Fruit fly (Drosophila melanogaster) whole organism, embryonic: ENCODE data around the gene Muted.

Experiments
- Abd-B ChIP-seq: fragments of 200-800 bp; sonication (Bioruptor generic); optimal IDR thresholded peaks from 2 replicates; lab custom pipeline; 2018; ENCODE audit warnings: missing biosample characterization, mild to moderate bottlenecking, missing genetic modification characterization, moderate library complexity
- Awh ChIP-seq: fragments of 200-800 bp; sonication (Bioruptor generic); IDR thresholded peaks from 2 replicates; pipeline ENCODE4, ENCODE4 v1.3.6; 2022; ENCODE audit warnings: missing biosample characterization, missing genetic modification characterization
- CG10979 ChIP-seq: fragments of 200-800 bp; sonication (Bioruptor generic); optimal IDR thresholded peaks from 2 replicates; lab custom pipeline; 2018; ENCODE audit warnings: missing biosample characterization, mild to moderate bottlenecking, missing genetic modification characterization, moderate library complexity
- CG11723 ChIP-seq: fragments of 200-800 bp; sonication (Bioruptor generic); optimal IDR thresholded peaks from 2 replicates; lab custom pipeline; 2017; ENCODE audit warnings: missing biosample characterization, mild to moderate bottlenecking, missing genetic modification characterization
- CG13424 ChIP-seq: fragments of 200-800 bp; sonication (Bioruptor generic); optimal IDR thresholded peaks from 2 replicates; lab custom pipeline; 2019; ENCODE audit warnings: missing biosample characterization, mild to moderate bottlenecking, missing genetic modification characterization, moderate library complexity
- CG18619 ChIP-seq: fragments of 200-800 bp; sonication (Bioruptor generic); optimal IDR thresholded peaks from 3 replicates; lab custom pipeline; 2017; ENCODE audit warnings: missing biosample characterization, mild to moderate bottlenecking, missing genetic modification characterization
- CG3163 ChIP-seq: fragments of 200-800 bp; sonication (Bioruptor generic); optimal IDR thresholded peaks from 3 replicates; lab custom pipeline; 2016; ENCODE audit warnings: missing biosample characterization, missing genetic modification characterization
- CG42726 ChIP-seq: fragments of 200-800 bp; sonication (Bioruptor generic); IDR thresholded peaks from 2 replicates; pipeline ENCODE4 v1.3.6; 2022; ENCODE audit warnings: missing biosample characterization, missing genetic modification characterization; ENCODE audit not compliant: partially characterized antibody
- CG43689 ChIP-seq: fragments of 200-800 bp; sonication (Bioruptor generic); IDR thresholded peaks from 2 replicates; pipeline ENCODE4 v1.3.6; 2022; ENCODE audit warnings: missing biosample characterization, missing genetic modification characterization
- CG4424 ChIP-seq: fragments of 200-800 bp; sonication (Bioruptor generic); optimal IDR thresholded peaks from 3 replicates; lab custom pipeline; 2016; ENCODE audit warnings: missing biosample characterization, missing genetic modification characterization
- CG7271 ChIP-seq: fragments of 200-800 bp; sonication (Bioruptor generic); optimal IDR thresholded peaks from 2 replicates; lab custom pipeline; 2018; ENCODE audit warnings: missing biosample characterization, mild to moderate bottlenecking, missing genetic modification characterization, moderate library complexity
- CG7372 ChIP-seq: fragments of 200-800 bp; sonication (Bioruptor generic); IDR thresholded peaks from 2 replicates; pipeline ENCODE4 v1.3.6; 2022; ENCODE audit warnings: missing biosample characterization, missing genetic modification characterization
- CG7987 ChIP-seq: fragments of 200-800 bp; sonication (Bioruptor generic); optimal IDR thresholded peaks from 2 replicates; lab custom pipeline; 2018; ENCODE audit warnings: missing biosample characterization, mild to moderate bottlenecking, missing genetic modification characterization, moderate library complexity
- CG8290 ChIP-seq, 3 experiments: fragments of 200-800 bp; sonication (Bioruptor generic); optimal IDR thresholded peaks; 2 replicates each; lab custom pipeline; 2016 to 2019; ENCODE audit warnings: missing biosample characterization in 3 of 3, missing genetic modification characterization in 3 of 3, mild to moderate bottlenecking in 2 of 3, moderate library complexity in 1 of 3
- CG8944 ChIP-seq: fragments of 200-800 bp; sonication (Bioruptor generic); optimal IDR thresholded peaks from 3 replicates; lab custom pipeline; 2016; ENCODE audit warnings: missing biosample characterization, missing genetic modification characterization
- Deaf1 ChIP-seq: fragments of 200-800 bp; optimal IDR thresholded peaks from 3 replicates; lab custom pipeline; 2019; ENCODE audit warnings: missing biosample characterization, mild to moderate bottlenecking, missing genetic modification characterization, moderate library complexity
- Dfd ChIP-seq, 2 experiments: fragments of >200 bp; optimal IDR thresholded peaks; 2 replicates each; lab custom pipeline; 2017; ENCODE audit warnings: missing biosample characterization in 2 of 2, missing genetic modification characterization in 2 of 2
- Dip3 ChIP-seq: fragments of 200-800 bp; sonication (Bioruptor generic); optimal IDR thresholded peaks from 3 replicates; lab custom pipeline; 2016; ENCODE audit warnings: missing biosample characterization, missing genetic modification characterization
- E2f2 ChIP-seq: fragments of 200-800 bp; sonication (Bioruptor generic); IDR thresholded peaks from 2 replicates; pipeline ENCODE4 v1.3.6; 2022; ENCODE audit warnings: missing biosample characterization, missing genetic modification characterization
- ERR ChIP-seq: fragments of 200-800 bp; sonication (Bioruptor generic); optimal IDR thresholded peaks from 2 replicates; lab custom pipeline; 2016; ENCODE audit warnings: missing biosample characterization, missing genetic modification characterization
- HLH3B ChIP-seq: fragments of 200-800 bp; sonication (Bioruptor generic); IDR thresholded peaks from 2 replicates; pipeline ENCODE4 v1.3.6; 2022; ENCODE audit warnings: missing biosample characterization, missing genetic modification characterization
- Hr51 ChIP-seq, 2 experiments: fragments of 200-800 bp; sonication (Bioruptor generic); optimal IDR thresholded peaks; 2 replicates in 1 of 2; 3 replicates in 1 of 2; lab custom pipeline; 2016 to 2018; ENCODE audit warnings: missing biosample characterization in 2 of 2, missing genetic modification characterization in 2 of 2, mild to moderate bottlenecking in 1 of 2, moderate library complexity in 1 of 2
- MESR4 ChIP-seq: fragments of 200-800 bp; sonication (Bioruptor generic); optimal IDR thresholded peaks from 2 replicates; lab custom pipeline; 2018; ENCODE audit warnings: missing biosample characterization, mild to moderate bottlenecking, missing genetic modification characterization, moderate library complexity
- Neu2 ChIP-seq: fragments of 200-800 bp; sonication (Bioruptor generic); optimal IDR thresholded peaks from 3 replicates; lab custom pipeline; 2016; ENCODE audit warnings: missing biosample characterization, missing genetic modification characterization, borderline replicate concordance
- NfI ChIP-seq: fragments of 200-800 bp; sonication (Bioruptor generic); optimal IDR thresholded peaks from 3 replicates; lab custom pipeline; 2018; ENCODE audit warnings: missing biosample characterization, mild to moderate bottlenecking, missing genetic modification characterization, moderate library complexity
- Side ChIP-seq: fragments of 200-800 bp; sonication (Bioruptor generic); optimal IDR thresholded peaks from 2 replicates; lab custom pipeline; 2016; ENCODE audit warnings: missing biosample characterization, missing genetic modification characterization
- Sry-δ ChIP-seq: fragments of 200-800 bp; sonication (Bioruptor generic); optimal IDR thresholded peaks from 2 replicates; lab custom pipeline; 2016; ENCODE audit warnings: missing biosample characterization, missing genetic modification characterization
- bowl ChIP-seq: fragments of 200-800 bp; sonication (Bioruptor generic); IDR thresholded peaks from 2 replicates; pipeline ENCODE4 v1.3.6; 2022; ENCODE audit warnings: missing biosample characterization, missing genetic modification characterization
- crc ChIP-seq: fragments of 200-800 bp; sonication (Bioruptor generic); optimal IDR thresholded peaks from 2 replicates; lab custom pipeline; 2016; ENCODE audit warnings: missing biosample characterization, missing genetic modification characterization
- dmrt11E ChIP-seq: fragments of 200-800 bp; sonication (Bioruptor generic); optimal IDR thresholded peaks from 3 replicates; lab custom pipeline; 2018; ENCODE audit warnings: missing biosample characterization, mild to moderate bottlenecking, missing genetic modification characterization, moderate library complexity
- dmrt99B ChIP-seq: fragments of 200-800 bp; sonication (Bioruptor generic); optimal IDR thresholded peaks from 2 replicates; lab custom pipeline; 2018; ENCODE audit warnings: missing biosample characterization, mild to moderate bottlenecking, missing genetic modification characterization, moderate library complexity
- en ChIP-seq: fragments of 200-800 bp; sonication (Bioruptor generic); optimal IDR thresholded peaks from 2 replicates; lab custom pipeline; 2016; ENCODE audit warnings: missing biosample characterization, missing genetic modification characterization
- fru ChIP-seq: fragments of >200 bp; optimal IDR thresholded peaks from 2 replicates; lab custom pipeline; 2017
- her ChIP-seq: fragments of 200-800 bp; sonication (Bioruptor generic); optimal IDR thresholded peaks from 2 replicates; lab custom pipeline; 2016; ENCODE audit warnings: missing biosample characterization, missing genetic modification characterization
- insv ChIP-seq, 2 experiments: fragments of 200-800 bp; sonication (Bioruptor generic); optimal IDR thresholded peaks; 3 replicates each; lab custom pipeline; 2016 to 2018; ENCODE audit warnings: missing biosample characterization in 2 of 2, missing genetic modification characterization in 2 of 2
- luna ChIP-seq: fragments of 200-800 bp; sonication (Bioruptor generic); optimal IDR thresholded peaks from 2 replicates; lab custom pipeline; 2016; ENCODE audit warnings: missing biosample characterization, missing genetic modification characterization
- nerfin-1 ChIP-seq: fragments of 200-800 bp; sonication (Bioruptor generic); optimal IDR thresholded peaks from 3 replicates; lab custom pipeline; 2019; ENCODE audit warnings: missing biosample characterization, mild to moderate bottlenecking, missing genetic modification characterization, moderate library complexity
- phol ChIP-seq: fragments of 200-800 bp; sonication (Bioruptor generic); optimal IDR thresholded peaks from 3 replicates; lab custom pipeline; 2018; ENCODE audit warnings: missing biosample characterization, mild to moderate bottlenecking, missing genetic modification characterization, moderate library complexity
- pros ChIP-seq: fragments of 200-800 bp; sonication (Bioruptor generic); optimal IDR thresholded peaks from 3 replicates; lab custom pipeline; 2019; ENCODE audit warnings: missing biosample characterization, mild to moderate bottlenecking, missing genetic modification characterization, moderate library complexity
- pum ChIP-seq: fragments of 200-800 bp; sonication (Bioruptor generic); optimal IDR thresholded peaks from 2 replicates; lab custom pipeline; 2016; ENCODE audit warnings: missing biosample characterization, missing genetic modification characterization
- ranshi ChIP-seq: fragments of 200-800 bp; sonication (Bioruptor generic); IDR thresholded peaks from 2 replicates; pipeline ENCODE4 v1.3.6; 2022; ENCODE audit warnings: missing biosample characterization, missing genetic modification characterization
- ro ChIP-seq: fragments of 200-800 bp; sonication (Bioruptor generic); IDR thresholded peaks from 2 replicates; pipeline ENCODE4 v1.3.6; 2022; ENCODE audit warnings: missing biosample characterization, missing genetic modification characterization
- slbo ChIP-seq: fragments of 200-800 bp; sonication (Bioruptor generic); IDR thresholded peaks from 2 replicates; pipeline ENCODE4 v1.3.6; 2022; ENCODE audit warnings: missing biosample characterization, missing genetic modification characterization
- vnd ChIP-seq: fragments of 200-800 bp; sonication (Bioruptor generic); IDR thresholded peaks from 3 replicates; pipeline ENCODE4 v1.3.6; 2022; ENCODE audit warnings: missing biosample characterization, missing genetic modification characterization; ENCODE audit not compliant: partially characterized antibody

The Muted gene

DNA sequence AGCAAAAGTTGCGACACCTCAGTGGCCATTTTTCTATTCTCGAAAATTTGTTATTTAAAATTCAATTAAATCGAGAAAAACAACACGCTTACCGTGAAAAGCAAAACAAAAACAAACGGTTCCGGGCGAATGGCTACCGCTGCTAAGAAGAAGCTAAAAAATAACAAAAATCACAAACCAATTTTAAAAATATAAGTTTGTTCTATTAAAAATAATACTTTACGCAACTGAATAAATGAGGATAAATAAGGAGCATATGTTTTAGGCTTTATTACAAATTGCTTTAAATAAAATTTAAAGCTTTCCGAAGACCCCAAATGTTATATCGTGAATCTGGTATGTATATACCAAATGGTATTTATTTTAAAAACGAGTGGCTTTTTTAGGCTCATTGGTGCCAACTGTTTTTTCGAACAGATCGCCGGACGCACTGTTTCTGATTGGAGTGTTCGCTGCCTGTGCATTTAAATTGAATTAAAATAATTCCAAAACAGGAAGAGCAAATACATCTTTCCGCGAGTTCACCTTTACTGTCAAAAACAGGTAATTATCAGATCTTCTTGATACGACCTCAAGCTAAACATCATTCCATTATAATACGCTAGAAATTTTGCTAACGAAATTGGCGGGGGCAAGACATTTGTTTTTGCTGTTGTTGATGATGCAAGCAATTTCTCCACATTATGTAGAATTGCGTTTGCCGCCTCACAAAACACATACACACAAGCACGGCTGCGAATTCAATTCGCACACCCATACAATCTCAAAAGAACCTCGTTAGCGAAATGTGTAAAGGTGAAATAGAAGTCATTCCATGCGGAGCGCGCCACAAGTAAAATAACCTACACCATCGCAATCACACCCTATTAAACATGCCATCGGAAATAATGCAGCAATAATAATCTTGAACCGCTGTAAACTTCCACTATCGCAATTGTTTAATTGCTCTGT, 5.0 kb downstream of the Muted start, which contains the start of the genes Polr3F and PyK (continued):
- TF ChIP-seq MESR4 (GFP tag; lab: Kevin White, UChicago), result peak; percentile 27
- no peak for TF ChIP-seq HLH3B
- TF ChIP-seq nerfin-1 (tag; lab: Kevin White, UChicago), result no peak
- TF ChIP-seq pros (GFP tag; lab: Kevin White, UChicago), result no peak
- no peak for TF ChIP-seq vnd (GFP tag; lab: Robert Waterston, UW)
- TF ChIP-seq NfI (GFP tag; lab: Kevin White, UChicago), result no peak
- no peak for TF ChIP-seq luna (GFP tag; lab: Kevin White, UChicago)
- TF ChIP-seq CG7372, result no peak
- TF ChIP-seq bowl (GFP tag; lab: Robert Waterston, UW), result no peak
- no peak for TF ChIP-seq fru (lab: Kevin White, UChicago)
- peak; percentile 10 for TF ChIP-seq Dip3 (GFP tag; lab: Kevin White, UChicago)
- TF ChIP-seq Neu2 (GFP tag; lab: Kevin White, UChicago), result no peak
- no peak for TF ChIP-seq her
- TF ChIP-seq insv (GFP tag; optimal IDR thresholded peaks at IDR 0.05; lab: Kevin White, UChicago), result peak; percentile 68 to 95
- no peak for TF ChIP-seq pum (GFP tag; lab: Kevin White, UChicago)
- TF ChIP-seq phol (tag; lab: Kevin White, UChicago), result peak; percentile 47
- TF ChIP-seq CG42726 (GFP tag; lab: Robert Waterston, UW), result no peak
- TF ChIP-seq en, result no peak
- peak in 1 of 2 experiments; percentile 56 for TF ChIP-seq Hr51 (GFP tag; optimal IDR thresholded peaks at IDR 0.05; lab: Kevin White, UChicago)
- TF ChIP-seq Deaf1 (tag; lab: Kevin White, UChicago), result peak; percentile 2
- no peak for TF ChIP-seq Awh (GFP tag; lab: Robert Waterston, UW)
- no peak for TF ChIP-seq ro (GFP tag; lab: Robert Waterston, UW)
- 0 out of 2 replicates have a peak, but pooled peaks have one; percentile 17 for TF ChIP-seq slbo (GFP tag; lab: Robert Waterston, UW)
- TF ChIP-seq CG7271 (tag; lab: Kevin White, UChicago), result no peak
- TF ChIP-seq CG18619 (GFP tag; lab: Kevin White, UChicago), result no peak
- no peak for TF ChIP-seq CG8290 (GFP tag; optimal IDR thresholded peaks at IDR 0.05; lab: Kevin White, UChicago)
- peak in 1 of 2 experiments; percentile 40 for TF ChIP-seq CG8290 (tag; optimal IDR thresholded peaks at IDR 0.05; lab: Kevin White, UChicago)
- no peak for TF ChIP-seq dmrt11E (tag; lab: Kevin White, UChicago)
- no peak for TF ChIP-seq CG8944 (GFP tag; lab: Kevin White, UChicago)
- no peak for TF ChIP-seq ranshi
- no peak for TF ChIP-seq crc
- TF ChIP-seq Dfd (GFP tag; optimal IDR thresholded peaks at IDR 0.05; lab: Kevin White, UChicago), result no peak
- TF ChIP-seq CG13424 (tag; lab: Kevin White, UChicago), result peak; percentile 46
- TF ChIP-seq CG11723 (GFP tag; lab: Kevin White, UChicago), result no peak
- TF ChIP-seq CG43689 (GFP tag; lab: Robert Waterston, UW), result no peak
- TF ChIP-seq Side (GFP tag; lab: Kevin White, UChicago), result no peak
- no peak for TF ChIP-seq Abd-B (GFP tag; lab: Kevin White, UChicago)
- TF ChIP-seq Sry-δ (GFP tag; lab: Kevin White, UChicago), result no peak
- TF ChIP-seq CG4424, result no peak
- TF ChIP-seq dmrt99B (tag; lab: Kevin White, UChicago), result peak; percentile 3
- peak; percentile 71 for TF ChIP-seq E2f2
- no peak for TF ChIP-seq CG7987 (GFP tag; lab: Kevin White, UChicago)
- TF ChIP-seq CG10979 (tag; lab: Kevin White, UChicago), result peak; percentile 1
- peak; percentile 93 for TF ChIP-seq ERR (GFP tag; lab: Kevin White, UChicago)
- TF ChIP-seq CG3163, result no peak
